Worm (Caenorhabditis elegans): Measurements from ENCODE around the gene C04G6.6.

Gene C04G6.6

DNA sequence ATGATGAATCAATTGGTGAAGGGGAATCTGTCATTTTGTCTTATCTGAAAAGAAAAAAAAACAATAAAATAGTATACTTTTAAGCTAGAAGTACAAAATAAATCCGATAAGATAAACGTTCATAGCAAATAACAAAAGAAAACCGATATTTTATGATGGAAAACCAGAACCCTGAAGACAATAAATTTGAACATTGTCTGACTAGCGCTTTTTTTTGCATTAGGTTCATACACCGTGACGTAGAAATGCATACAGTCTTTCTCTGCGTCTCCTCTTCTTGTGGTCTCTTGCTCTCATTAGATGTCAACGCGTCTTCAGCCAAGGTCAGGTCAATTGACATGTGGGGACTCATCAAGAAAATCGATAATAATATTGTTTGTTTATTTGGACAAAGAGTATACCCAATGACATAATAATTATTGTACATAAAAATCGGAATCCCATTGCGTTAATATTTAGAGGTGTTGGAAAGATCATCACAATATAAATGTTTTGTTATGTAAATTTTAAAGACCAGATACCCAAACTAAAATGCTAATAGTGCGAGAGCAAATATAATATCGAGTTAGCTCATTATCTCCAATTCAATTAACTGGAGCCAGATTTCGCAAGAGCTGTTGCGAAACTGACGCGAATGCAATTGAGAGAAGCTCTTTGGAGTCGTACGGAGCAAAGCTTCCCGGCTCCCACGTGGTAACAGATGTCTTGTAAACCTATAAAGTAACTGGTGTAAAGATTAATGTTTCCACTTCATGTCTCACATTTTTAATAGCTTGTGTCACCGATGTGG is 18.2 kb downstream of the C04G6.6 start, which contains the start of gene dsh-2:
dsh-2 (minus strand) TSS at position 51 of the 790 bp plus-strand sequence.
- TF ChIP-seq pha-4 (tag; optimal IDR thresholded peaks at IDR 0.05): no peak
- peak; percentile 94 for TF ChIP-seq ces-1 (GFP tag; optimal IDR thresholded peaks at IDR 0.05)
- peak; percentile 10 for TF ChIP-seq unc-120 (tag; optimal IDR thresholded peaks at IDR 0.05; ENCODE audit: poor library complexity, severe bottlenecking)
- TF ChIP-seq hlh-1 (tag; optimal IDR thresholded peaks at IDR 0.05): peak; percentile 13
- peak; percentile 44 for TF ChIP-seq lin-13 (tag; optimal IDR thresholded peaks at IDR 0.05)
- TF ChIP-seq lsy-2 (tag; optimal IDR thresholded peaks at IDR 0.05): peak; percentile 20
- no peak for TF ChIP-seq bed-3 (GFP tag; optimal IDR thresholded peaks at IDR 0.05)
- no peak for TF ChIP-seq sem-2 (GFP tag; optimal IDR thresholded peaks at IDR 0.05)
- TF ChIP-seq ceh-39 (tag; optimal IDR thresholded peaks at IDR 0.05): peak; percentile 82
- TF ChIP-seq drap-1 (GFP tag; optimal IDR thresholded peaks at IDR 0.05): no peak
- TF ChIP-seq nhr-76 (tag; optimal IDR thresholded peaks at IDR 0.05): no peak
- peak; percentile 64 for TF ChIP-seq mep-1 (tag; optimal IDR thresholded peaks at IDR 0.05)
- no peak for TF ChIP-seq M03D4.4 (tag; optimal IDR thresholded peaks at IDR 0.05)
- peak; percentile 70 for TF ChIP-seq nhr-2 (tag; optimal IDR thresholded peaks at IDR 0.05)
- peak; percentile 86 for TF ChIP-seq unc-62 (GFP tag; optimal IDR thresholded peaks at IDR 0.05)
- TF ChIP-seq ceh-83 (GFP tag; optimal IDR thresholded peaks at IDR 0.05): no peak
- no peak for TF ChIP-seq unc-39 (tag; optimal IDR thresholded peaks at IDR 0.05)
- no peak for TF ChIP-seq nhr-237 (tag; optimal IDR thresholded peaks at IDR 0.05)
- TF ChIP-seq tbx-8 (GFP tag; optimal IDR thresholded peaks at IDR 0.05): no peak
- no peak for TF ChIP-seq blmp-1 (tag; optimal IDR thresholded peaks at IDR 0.05)
- TF ChIP-seq ztf-11 (tag; optimal IDR thresholded peaks at IDR 0.05): no peak
- TF ChIP-seq ham-2 (GFP tag; optimal IDR thresholded peaks at IDR 0.05): no peak
- no peak for TF ChIP-seq zip-8 (tag; optimal IDR thresholded peaks at IDR 0.05)
- no peak for TF ChIP-seq snpc-4 (tag; optimal IDR thresholded peaks at IDR 0.05)

DNA sequence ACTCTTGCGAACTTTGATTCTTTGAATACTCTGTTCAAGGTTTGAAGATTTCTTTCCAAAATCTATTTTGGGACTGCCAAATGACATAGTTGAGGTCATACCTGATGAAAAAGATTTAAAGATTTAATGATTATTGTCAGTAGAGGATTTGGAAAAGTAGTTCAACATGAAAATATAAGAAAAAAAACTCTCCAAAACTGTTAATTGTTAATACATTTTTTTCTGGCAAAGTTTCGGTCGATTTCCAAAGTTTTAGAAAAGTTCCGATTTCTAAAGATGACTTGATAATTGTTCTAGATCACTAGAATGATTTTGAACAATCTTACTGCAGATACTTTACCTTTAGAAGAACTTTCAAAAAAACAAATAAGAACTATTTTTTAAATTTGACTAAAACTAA is 28.3 kb downstream of the C04G6.6 start, which contains the start of gene C27A2.7:
C27A2.7 (minus strand) TSS at position 101 of the 400 bp plus-strand sequence.
- TF ChIP-seq elt-1 (tag; optimal IDR thresholded peaks at IDR 0.05; ENCODE audit: borderline replicate concordance, insufficient read depth): no peak
- no peak for TF ChIP-seq ham-2 (GFP tag; optimal IDR thresholded peaks at IDR 0.05)
- TF ChIP-seq ceh-83 (GFP tag; optimal IDR thresholded peaks at IDR 0.05): no peak
- TF ChIP-seq sem-2 (GFP tag; optimal IDR thresholded peaks at IDR 0.05): no peak
- no peak for TF ChIP-seq mab-5 (tag; optimal IDR thresholded peaks at IDR 0.05)
- no peak for TF ChIP-seq nhr-12 (tag; optimal IDR thresholded peaks at IDR 0.05)

DNA sequence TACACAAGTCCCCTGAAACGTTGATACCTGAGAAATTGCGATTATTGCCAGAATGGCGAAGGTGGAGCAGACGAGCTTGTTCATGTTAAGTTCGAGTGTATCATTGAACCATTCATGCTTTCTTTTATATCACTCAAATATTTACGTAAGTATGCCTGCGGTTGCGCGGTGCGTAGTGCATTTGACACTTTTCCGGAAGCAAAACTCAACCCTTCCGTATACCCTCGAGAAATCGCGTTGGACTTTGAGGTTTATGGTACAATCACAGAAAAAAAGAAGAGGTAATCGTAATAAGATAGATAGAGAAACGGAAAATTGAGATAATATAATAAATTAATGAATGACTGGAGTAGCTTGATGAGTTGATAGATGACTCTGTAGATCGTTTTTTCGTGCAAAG is 30.0 kb downstream of the C04G6.6 start, which contains the start of gene idpb-2:
idpb-2 (minus strand) TSS at position 101 of the 400 bp plus-strand sequence.
- no peak for TF ChIP-seq nhr-12 (tag; optimal IDR thresholded peaks at IDR 0.05)
- no peak for TF ChIP-seq sptf-1 (tag; optimal IDR thresholded peaks at IDR 0.05)
- TF ChIP-seq lin-32 (GFP tag; optimal IDR thresholded peaks at IDR 0.05): no peak
- no peak for TF ChIP-seq nhr-237 (tag; optimal IDR thresholded peaks at IDR 0.05)

DNA sequence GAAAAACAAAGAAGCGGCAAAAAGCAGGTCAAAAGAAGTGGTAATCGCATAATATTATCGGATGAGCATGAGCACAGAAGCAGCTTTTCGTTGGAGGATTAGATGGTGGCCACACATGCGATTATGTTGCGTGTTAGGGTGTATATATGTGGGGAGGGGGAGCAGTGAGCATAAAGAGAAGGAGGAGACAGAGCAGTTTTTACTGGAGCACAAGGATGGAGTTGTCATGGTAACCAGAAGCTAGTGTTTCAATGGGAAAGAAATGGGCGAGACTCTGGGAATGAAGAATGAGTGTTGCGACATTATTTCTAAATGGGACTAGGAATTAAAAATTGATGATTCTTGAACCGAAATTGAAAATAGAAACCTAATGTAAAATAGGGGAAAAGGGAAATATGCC is 31.6 kb downstream of the C04G6.6 start, which contains the start of gene C27A2.8:
C27A2.8 (minus strand) TSS at position 117 of the 400 bp plus-strand sequence.
- no peak for TF ChIP-seq bed-3 (GFP tag; optimal IDR thresholded peaks at IDR 0.05)
- TF ChIP-seq mab-5 (tag; optimal IDR thresholded peaks at IDR 0.05): no peak
- no peak for TF ChIP-seq nhr-12 (tag; optimal IDR thresholded peaks at IDR 0.05)
- TF ChIP-seq snpc-4 (tag; optimal IDR thresholded peaks at IDR 0.05): no peak
- TF ChIP-seq drap-1 (GFP tag; optimal IDR thresholded peaks at IDR 0.05): no peak
- no peak for TF ChIP-seq blmp-1 (tag; optimal IDR thresholded peaks at IDR 0.05)
- no peak for TF ChIP-seq unc-120 (tag; optimal IDR thresholded peaks at IDR 0.05; ENCODE audit: poor library complexity, severe bottlenecking)
- no peak for TF ChIP-seq unc-62 (GFP tag; optimal IDR thresholded peaks at IDR 0.05)
- no peak for TF ChIP-seq lsy-2 (tag; optimal IDR thresholded peaks at IDR 0.05)
- no peak for TF ChIP-seq nhr-237 (tag; optimal IDR thresholded peaks at IDR 0.05)
- TF ChIP-seq nhr-28 (tag; optimal IDR thresholded peaks at IDR 0.05): no peak
- TF ChIP-seq M03D4.4 (tag; optimal IDR thresholded peaks at IDR 0.05): no peak
- no peak for TF ChIP-seq ceh-43 (GFP tag; optimal IDR thresholded peaks at IDR 0.05)
- TF ChIP-seq pha-4 (tag; optimal IDR thresholded peaks at IDR 0.05): no peak
- no peak for TF ChIP-seq zip-8 (tag; optimal IDR thresholded peaks at IDR 0.05)
- TF ChIP-seq elt-3 (tag; optimal IDR thresholded peaks at IDR 0.05): no peak

Measured in whole organism, mixed stage, embryonic.